Worm (Caenorhabditis elegans): Measurements from ENCODE around the gene T28F3.9.
A peak's percentile ranks its signal among the peaks of the same experiment; 100 is the strongest.

T28F3.9 gene

DNA sequence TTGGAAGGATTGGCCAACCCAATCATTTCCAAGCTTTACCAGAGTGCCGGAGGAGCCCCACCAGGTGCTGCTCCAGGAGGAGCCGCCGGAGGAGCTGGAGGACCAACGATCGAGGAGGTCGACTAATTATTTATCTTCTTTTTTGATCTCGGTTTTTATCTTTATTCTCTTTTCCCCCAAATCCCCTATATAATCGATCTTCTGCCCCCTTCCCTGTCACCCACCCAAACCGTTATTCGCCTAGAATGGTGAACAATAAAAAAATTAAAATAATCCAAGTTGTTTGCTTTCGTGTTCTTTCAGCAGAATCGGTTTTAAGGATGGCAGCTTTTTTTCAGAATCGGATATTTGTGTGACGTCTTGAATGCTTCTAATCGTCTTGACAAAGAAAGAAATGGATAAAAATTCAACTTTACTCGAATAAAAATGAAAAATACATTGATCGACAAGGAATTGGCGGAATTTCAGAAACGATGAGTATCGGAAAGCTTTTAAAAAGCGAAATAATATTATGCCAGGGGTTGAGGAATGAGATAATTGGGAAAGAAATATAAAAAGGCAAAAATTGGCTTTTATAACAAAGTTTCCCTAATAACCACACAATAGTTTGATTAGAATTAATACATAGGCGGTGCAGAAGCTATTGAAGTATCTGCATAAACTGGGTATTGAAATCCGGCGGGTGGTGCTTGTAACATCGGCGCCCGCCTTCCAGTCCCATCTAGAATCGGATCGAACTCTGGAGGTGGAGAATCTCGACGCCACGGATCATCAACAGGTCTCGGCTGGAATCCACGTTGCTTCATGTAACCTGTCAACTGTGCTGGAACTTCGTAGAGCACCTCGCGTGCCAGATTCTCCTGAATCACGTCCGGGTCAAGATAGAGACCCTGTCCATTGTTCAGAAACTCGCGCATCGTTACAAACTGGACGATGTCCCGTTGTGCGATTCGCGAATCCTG lies 27.0 kb upstream of the T28F3.9 start (continued):
- peak; percentile 79 for TF ChIP-seq pbrm-1 (GFP tag; IDR thresholded peaks at IDR 0.05)
- peak; percentile 9; the same call in 1 of the 2 replicates for TF ChIP-seq C06A6.2 (GFP tag; conservative IDR thresholded peaks at IDR 0.05)
- TF ChIP-seq attf-5 (GFP tag; optimal IDR thresholded peaks at IDR 0.05), result peak; percentile 72
- no peak for TF ChIP-seq sptf-2 (GFP tag; optimal IDR thresholded peaks at IDR 0.05)
- TF ChIP-seq aptf-3 (GFP tag; IDR thresholded peaks at IDR 0.05), result peak; percentile 73; the same call in 1 of the 2 replicates
- no peak for TF ChIP-seq rec-8 (tag; optimal IDR thresholded peaks at IDR 0.05)
- peak; percentile 70 for TF ChIP-seq ceh-40 (GFP tag; IDR thresholded peaks at IDR 0.05)
- no peak for TF ChIP-seq ztf-25 (GFP tag; IDR thresholded peaks at IDR 0.05)
- TF ChIP-seq mcd-1 (GFP tag; IDR thresholded peaks at IDR 0.05), result peak; percentile 63
- peak; percentile 59 for TF ChIP-seq hmg-1.2 (GFP tag; IDR thresholded peaks at IDR 0.05)
- TF ChIP-seq ztf-22 (GFP tag; optimal IDR thresholded peaks at IDR 0.05), result peak; percentile 80
- TF ChIP-seq bed-1 (GFP tag; IDR thresholded peaks at IDR 0.05), result peak; percentile 90; the same call in 1 of the 2 replicates
- peak; percentile 33; the same call in 1 of the 2 replicates for TF ChIP-seq C17E4.6 (GFP tag; IDR thresholded peaks at IDR 0.05)
- 0 out of 2 replicates have a peak, but pooled peaks have one; percentile 78 for TF ChIP-seq Y95B8A.8 (GFP tag; IDR thresholded peaks at IDR 0.05)
- peak; percentile 35 for TF ChIP-seq nhr-90 (tag; optimal IDR thresholded peaks at IDR 0.05)
- TF ChIP-seq lin-40 (tag; optimal IDR thresholded peaks at IDR 0.05), result peak; percentile 82
- no peak for TF ChIP-seq F57A8.1 (GFP tag; optimal IDR thresholded peaks at IDR 0.05)
- peak; percentile 23 for TF ChIP-seq madf-8 (GFP tag; conservative IDR thresholded peaks at IDR 0.05)
- no peak for TF ChIP-seq nhr-120 (GFP tag; IDR thresholded peaks at IDR 0.05)
- peak; percentile 67 for TF ChIP-seq dpff-1 (tag; optimal IDR thresholded peaks at IDR 0.05)
- TF ChIP-seq ztf-18 (tag; optimal IDR thresholded peaks at IDR 0.05), result peak; percentile 75
- peak; percentile 82 for TF ChIP-seq dox-1 (GFP tag; IDR thresholded peaks at IDR 0.05)
- TF ChIP-seq F57C9.4 (tag; optimal IDR thresholded peaks at IDR 0.05), result peak; percentile 65
- no peak; the same call in 1 of the 2 replicates for TF ChIP-seq lir-1 (GFP tag; conservative IDR thresholded peaks at IDR 0.05)
- TF ChIP-seq zim-3 (tag; optimal IDR thresholded peaks at IDR 0.05), result peak; percentile 88
- peak; percentile 56; the same call in 1 of the 2 replicates for TF ChIP-seq egl-44 (GFP tag; IDR thresholded peaks at IDR 0.05)
- TF ChIP-seq ceh-27 (GFP tag; optimal IDR thresholded peaks at IDR 0.05), result peak; percentile 62
- peak; percentile 84 for TF ChIP-seq rcor-1 (GFP tag; IDR thresholded peaks at IDR 0.05)
- peak; percentile 49 for TF ChIP-seq mel-28 (tag; optimal IDR thresholded peaks at IDR 0.05; ENCODE audit: borderline replicate concordance)
- peak; percentile 96 for TF ChIP-seq B0336.3 (GFP tag; IDR thresholded peaks at IDR 0.05)
- TF ChIP-seq T26A5.8 (tag; optimal IDR thresholded peaks at IDR 0.05), result peak; percentile 96
- peak; percentile 94 for TF ChIP-seq atf-7 (tag; optimal IDR thresholded peaks at IDR 0.05)
- no peak for TF ChIP-seq nfya-1 (tag; optimal IDR thresholded peaks at IDR 0.05; ENCODE audit: borderline replicate concordance, insufficient read depth)
- no peak; the same call in 1 of the 2 replicates for TF ChIP-seq bed-2 (GFP tag; IDR thresholded peaks at IDR 0.05)
- no peak for TF ChIP-seq mxl-1 (tag; optimal IDR thresholded peaks at IDR 0.05)
- TF ChIP-seq F33H1.4 (GFP tag; IDR thresholded peaks at IDR 0.05), result peak; percentile 6; the same call in 1 of the 2 replicates
- TF ChIP-seq nfyb-1 (GFP tag; IDR thresholded peaks at IDR 0.05), result peak; percentile 89
- peak; percentile 1 for TF ChIP-seq ets-4 (GFP tag; optimal IDR thresholded peaks at IDR 0.05)
- TF ChIP-seq snpc-1.1 (tag; optimal IDR thresholded peaks at IDR 0.05; ENCODE audit: insufficient read depth), result peak; percentile 72
- peak; percentile 71 for TF ChIP-seq ztf-3 (GFP tag; optimal IDR thresholded peaks at IDR 0.05)
- TF ChIP-seq ekl-4 (GFP tag; IDR thresholded peaks at IDR 0.05), result peak; percentile 89
- 0 out of 2 replicates have a peak, but pooled peaks have one; percentile 13 for TF ChIP-seq let-526 (GFP tag; IDR thresholded peaks at IDR 0.05)
- peak; percentile 60 for TF ChIP-seq hrde-1 (tag; optimal IDR thresholded peaks at IDR 0.05; ENCODE audit: borderline replicate concordance)
- peak; percentile 79; the same call in 1 of the 2 replicates for TF ChIP-seq ceh-100 (GFP tag; IDR thresholded peaks at IDR 0.05)
- TF ChIP-seq sdz-38 (tag; optimal IDR thresholded peaks at IDR 0.05), result no peak
